Worm (Caenorhabditis elegans) whole organism, L2 larva: ENCODE data around the gene C25E10.13.

Source experiments
- aly-2 ChIP-seq: fragments of 150-350 bp; optimal IDR thresholded peaks from 2 replicates; lab custom pipeline; 2014; ENCODE audit warnings: missing biosample characterization, missing genetic modification characterization
- egl-27 ChIP-seq: sonication (generic microtip); optimal IDR thresholded peaks from 3 replicates; lab custom pipeline; 2017; ENCODE audit warnings: missing biosample characterization, missing genetic modification reagents, missing genetic modification characterization
- fos-1 ChIP-seq: fragments of 150-350 bp; optimal IDR thresholded peaks from 2 replicates; lab custom pipeline; 2014; ENCODE audit warnings: missing biosample characterization, missing genetic modification characterization
- nhr-10 ChIP-seq: sonication (generic microtip); optimal IDR thresholded peaks from 2 replicates; lab custom pipeline; 2017; ENCODE audit warnings: missing biosample characterization, missing genetic modification characterization
- nhr-23 ChIP-seq: fragments of 150-350 bp; optimal IDR thresholded peaks from 2 replicates; lab custom pipeline; 2014; ENCODE audit warnings: missing biosample characterization, missing genetic modification reagents, missing genetic modification characterization
- nhr-25 ChIP-seq: fragments of 150-350 bp; sonication (generic microtip); optimal IDR thresholded peaks from 3 replicates; lab custom pipeline; 2014; ENCODE audit warnings: missing biosample characterization, missing genetic modification characterization
- nhr-77 ChIP-seq: fragments of 150-350 bp; optimal IDR thresholded peaks from 2 replicates; lab custom pipeline; 2014; ENCODE audit warnings: missing biosample characterization, missing genetic modification characterization
- zag-1 ChIP-seq: fragments of 150-350 bp; optimal IDR thresholded peaks from 2 replicates; lab custom pipeline; 2014; ENCODE audit warnings: missing biosample characterization, missing genetic modification characterization
- ztf-4 ChIP-seq: fragments of 150-350 bp; optimal IDR thresholded peaks from 2 replicates; lab custom pipeline; 2014; ENCODE audit warnings: missing biosample characterization, missing genetic modification characterization

DNA sequence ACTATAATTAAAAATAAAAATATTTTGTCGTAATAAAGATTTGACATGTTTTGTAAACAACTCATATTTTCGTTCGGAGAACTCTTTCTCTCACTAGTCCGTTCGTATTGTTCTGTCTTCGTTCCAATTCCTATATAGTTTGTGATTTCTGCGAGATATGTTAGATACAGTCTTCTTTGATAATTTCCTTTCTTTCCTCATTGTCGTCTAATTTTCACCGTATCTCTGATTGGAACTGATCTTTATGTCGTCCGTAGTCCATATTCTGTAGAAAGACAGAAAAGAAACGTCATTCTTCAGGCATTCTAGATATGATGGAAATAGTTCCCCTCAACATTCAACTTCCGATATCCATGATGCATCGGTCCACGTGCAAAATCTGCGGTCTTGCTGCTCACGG, 14.7 kb upstream of the C25E10.13 start, which contains the start of gene nhr-30:
- TF ChIP-seq nhr-25 = no peak
- no peak for TF ChIP-seq nhr-77
- no peak for TF ChIP-seq aly-2 (tag; lab: Kevin White, UChicago)
- no peak for TF ChIP-seq fos-1 (tag; lab: Kevin White, UChicago)
- TF ChIP-seq nhr-10 = no peak
- no peak for TF ChIP-seq nhr-23 (tag; lab: Kevin White, UChicago)
- TF ChIP-seq egl-27 (tag; lab: Kevin White, UChicago) = no peak
- no peak for TF ChIP-seq zag-1 (tag; lab: Kevin White, UChicago)
- TF ChIP-seq ztf-4 (tag; lab: Kevin White, UChicago) = no peak
